Comparison of ENCODE assay signal across 5 fruit fly cellular contexts in genomic region chr3R:20551487-20552079, dm6.
A peak's percentile ranks its signal among the peaks of the same experiment; 100 is the strongest.
TF ChIP-seq lines count a peak whose summit lies in the region.

No protein-coding gene starts in this region.

- no peak for TF ChIP-seq CTCF in whole organism, embryonic (GFP tag; optimal IDR thresholded peaks at IDR 0.05; lab: Kevin White, UChicago)

TF ChIP-seq in whole organism, adult, 20 proteins besides CTCF, POLR2A, EP300 and RAD21:
- TF ChIP-seq CG7045 (GFP tag; optimal IDR thresholded peaks at IDR 0.05; lab: Kevin White, UChicago), result no peak
- TF ChIP-seq CG12768 (GFP tag; optimal IDR thresholded peaks at IDR 0.05; lab: Kevin White, UChicago), result peak; percentile 15
- TF ChIP-seq CG5204 (GFP tag; optimal IDR thresholded peaks at IDR 0.05; lab: Kevin White, UChicago), result no peak

TF ChIP-seq in whole organism, embryonic, 481 proteins besides CTCF, POLR2A, EP300 and RAD21 (continues in another document):
- TF ChIP-seq CG2116 (GFP tag; optimal IDR thresholded peaks at IDR 0.05; lab: Kevin White, UChicago) (peak; percentile 90), CG16779 (GFP tag; IDR thresholded peaks at IDR 0.05; lab: Robert Waterston, UW) (no peak), mam (GFP tag; optimal IDR thresholded peaks at IDR 0.05; lab: Kevin White, UChicago) (no peak), onecut (GFP tag; IDR thresholded peaks at IDR 0.05; lab: Robert Waterston, UW) (peak; percentile 48), croc (GFP tag; conservative IDR thresholded peaks at IDR 0.05; lab: Robert Waterston, UW) (no peak), vnd (GFP tag; IDR thresholded peaks at IDR 0.05; lab: Robert Waterston, UW; ENCODE audit: partially characterized antibody) (no peak), vvl (GFP tag; IDR thresholded peaks at IDR 0.05; lab: Robert Waterston, UW) (no peak), CG15479 (GFP tag; optimal IDR thresholded peaks at IDR 0.05; lab: Kevin White, UChicago) (peak; percentile 3), CG14860 (GFP tag; IDR thresholded peaks at IDR 0.05; lab: Robert Waterston, UW; ENCODE audit: partially characterized antibody) (no peak), lmd (GFP tag; IDR thresholded peaks at IDR 0.05; lab: Robert Waterston, UW) (no peak), org-1 (GFP tag; optimal IDR thresholded peaks at IDR 0.05; lab: Kevin White, UChicago) (no peak), wek (GFP tag; optimal IDR thresholded peaks at IDR 0.05; lab: Kevin White, UChicago) (peak; percentile 24), vfl (GFP tag; optimal IDR thresholded peaks at IDR 0.05; lab: Kevin White, UChicago) (no peak), unpg (GFP tag; optimal IDR thresholded peaks at IDR 0.05; lab: Kevin White, UChicago) (no peak), kah (GFP tag; optimal IDR thresholded peaks at IDR 0.05; lab: Kevin White, UChicago) (no peak), CG3281 (GFP tag; optimal IDR thresholded peaks at IDR 0.05; lab: Kevin White, UChicago) (peak; percentile 0), ham (GFP tag; IDR thresholded peaks at IDR 0.05; lab: Robert Waterston, UW) (no peak), Sry-β (GFP tag; optimal IDR thresholded peaks at IDR 0.05; lab: Kevin White, UChicago) (no peak), Optix (GFP tag; IDR thresholded peaks at IDR 0.05; lab: Robert Waterston, UW) (no peak), rib (GFP tag; IDR thresholded peaks at IDR 0.05; lab: Robert Waterston, UW) (no peak; the same call in 1 of the 2 replicates), hth (optimal IDR thresholded peaks at IDR 0.05; lab: Kevin White, UChicago) (no peak), CG9727 (GFP tag; optimal IDR thresholded peaks at IDR 0.05; lab: Kevin White, UChicago) (no peak), MBD-R2 (GFP tag; IDR thresholded peaks at IDR 0.05; lab: Robert Waterston, UW) (no peak)

TF ChIP-seq in whole organism, prepupa, 60 proteins besides CTCF, POLR2A, EP300 and RAD21:
- no peak for TF ChIP-seq dac (GFP tag; optimal IDR thresholded peaks at IDR 0.05; lab: Kevin White, UChicago)
- no peak for TF ChIP-seq ss (GFP tag; optimal IDR thresholded peaks at IDR 0.05; lab: Kevin White, UChicago)
- TF ChIP-seq eg (GFP tag; IDR thresholded peaks at IDR 0.05; lab: Robert Waterston, UW), result peak; percentile 48; the same call in 2 of the 3 replicates
- TF ChIP-seq Eip78C (GFP tag; lab: Kevin White, UChicago), result peak; percentile 26
- no peak for TF ChIP-seq CG11762 (GFP tag; optimal IDR thresholded peaks at IDR 0.05; lab: Kevin White, UChicago; ENCODE audit: insufficient read depth)
- TF ChIP-seq fkh (GFP tag; optimal IDR thresholded peaks at IDR 0.05; lab: Kevin White, UChicago), result peak; percentile 89

TF ChIP-seq in whole organism, pupa, 21 proteins besides CTCF, POLR2A, EP300 and RAD21:
- TF ChIP-seq CG15710 (tag; optimal IDR thresholded peaks at IDR 0.05; lab: Kevin White, UChicago) (no peak), CG12605 (GFP tag; IDR thresholded peaks at IDR 0.05; lab: Robert Waterston, UW) (peak; percentile 37; the same call in 1 of the 2 replicates)

TF ChIP-seq in whole organism, wandering third instar larva, 38 proteins besides CTCF, POLR2A, EP300 and RAD21:
- no peak for TF ChIP-seq tai (GFP tag; optimal IDR thresholded peaks at IDR 0.05; lab: Kevin White, UChicago)
- TF ChIP-seq Rel (GFP tag; optimal IDR thresholded peaks at IDR 0.05; lab: Kevin White, UChicago), result no peak
- peak; percentile 98 for TF ChIP-seq Rel (tag; optimal IDR thresholded peaks at IDR 0.05; lab: Kevin White, UChicago)
